Worm (Caenorhabditis elegans) whole organism, young adult: Measurements from ENCODE around the gene nspg-14.

Experiments used
- B0019.2 ChIP-seq: fragments of 200-800 bp; sonication (Bioruptor generic); conservative IDR thresholded peaks from 2 replicates; pipeline ENCODE4 v1.3.6; 2022; ENCODE audit warnings: missing genetic modification reagents, missing genetic modification characterization, missing compliant biosample characterization
- B0261.1 ChIP-seq: sonication (generic microtip); optimal IDR thresholded peaks from 2 replicates; lab custom pipeline; 2016; ENCODE audit warnings: mild to moderate bottlenecking, missing genetic modification characterization, moderate library complexity, missing compliant biosample characterization
- C17E4.6 ChIP-seq: fragments of 200-800 bp; sonication (Bioruptor generic); IDR thresholded peaks from 2 replicates; pipeline ENCODE4 v1.3.6; 2022; ENCODE audit warnings: missing genetic modification reagents, missing genetic modification characterization, missing compliant biosample characterization
- D2030.7 ChIP-seq: fragments of 200-800 bp; sonication (Bioruptor generic); IDR thresholded peaks from 2 replicates; pipeline ENCODE4 v1.3.6; 2022; ENCODE audit warnings: missing genetic modification reagents, missing genetic modification characterization, missing compliant biosample characterization
- F23B12.7 ChIP-seq: sonication (generic microtip); optimal IDR thresholded peaks from 2 replicates; lab custom pipeline; 2017; ENCODE audit warnings: missing genetic modification characterization, mild to moderate bottlenecking, missing compliant biosample characterization, antibody characterized with exemption, moderate library complexity; ENCODE audit not compliant: insufficient read depth
- F49E8.2 ChIP-seq: sonication (generic microtip); optimal IDR thresholded peaks from 3 replicates; lab custom pipeline; 2017; ENCODE audit warnings: missing genetic modification characterization, mild to moderate bottlenecking, missing compliant biosample characterization, antibody characterized with exemption, moderate library complexity; ENCODE audit not compliant: insufficient read depth
- K11D2.4 ChIP-seq: fragments of 200-800 bp; sonication (Bioruptor generic); IDR thresholded peaks from 2 replicates; pipeline ENCODE4 v1.3.6; 2022; ENCODE audit warnings: missing genetic modification reagents, missing genetic modification characterization, missing compliant biosample characterization
- T07F8.4 ChIP-seq: sonication (generic microtip); optimal IDR thresholded peaks from 2 replicates; lab custom pipeline; 2016; ENCODE audit warnings: mild to moderate bottlenecking, missing genetic modification characterization, moderate library complexity, missing compliant biosample characterization
- Y56A3A.18 ChIP-seq: fragments of 200-800 bp; sonication (Bioruptor generic); IDR thresholded peaks from 2 replicates; pipeline ENCODE4 v1.3.6; 2022; ENCODE audit warnings: missing genetic modification reagents, missing genetic modification characterization, missing compliant biosample characterization
- akir-1 ChIP-seq: fragments of 200-800 bp; sonication (Bioruptor generic); optimal IDR thresholded peaks from 2 replicates; lab custom pipeline; 2018; ENCODE audit warnings: mild to moderate bottlenecking, missing genetic modification characterization, moderate library complexity, missing compliant biosample characterization
- ama-1 ChIP-seq, 3 experiments: fragments of 150-350 bp in 1 of 3; sonication (generic microtip) in 2 of 3; optimal IDR thresholded peaks; 2 replicates each; lab custom pipeline; 2014 to 2018; ENCODE audit warnings: missing biosample characterization in 2 of 3, missing genetic modification characterization in 2 of 3, missing genetic modification reagents in 2 of 3
- atf-7 ChIP-seq: sonication (generic microtip); optimal IDR thresholded peaks from 2 replicates; lab custom pipeline; 2017; ENCODE audit warnings: mild to moderate bottlenecking, missing genetic modification characterization, missing compliant biosample characterization
- attf-5 ChIP-seq: fragments of 200-800 bp; sonication (Bioruptor generic); optimal IDR thresholded peaks from 2 replicates; lab custom pipeline; 2018; ENCODE audit warnings: mild to moderate bottlenecking, missing genetic modification characterization, missing compliant biosample characterization
- bed-2 ChIP-seq: fragments of 200-800 bp; sonication (Bioruptor generic); IDR thresholded peaks from 2 replicates; pipeline ENCODE4 v1.3.6; 2022; ENCODE audit warnings: missing genetic modification reagents, missing genetic modification characterization, missing compliant biosample characterization
- die-1 ChIP-seq: sonication (generic microtip); optimal IDR thresholded peaks from 2 replicates; lab custom pipeline; 2016; ENCODE audit warnings: missing genotype, mild to moderate bottlenecking, missing genetic modification characterization, missing compliant biosample characterization
- dox-1 ChIP-seq: fragments of 200-800 bp; sonication (Bioruptor generic); IDR thresholded peaks from 2 replicates; pipeline ENCODE4 v1.3.6; 2022; ENCODE audit warnings: missing genetic modification reagents, missing genetic modification characterization, missing compliant biosample characterization
- dpff-1 ChIP-seq: sonication (generic microtip); optimal IDR thresholded peaks from 2 replicates; lab custom pipeline; 2017; ENCODE audit warnings: mild to moderate bottlenecking, missing genetic modification characterization, missing compliant biosample characterization
- dpl-1 ChIP-seq: fragments of 150-350 bp; optimal IDR thresholded peaks from 2 replicates; lab custom pipeline; 2014; ENCODE audit warnings: missing biosample characterization, missing genetic modification reagents, missing genetic modification characterization
- efl-1 ChIP-seq: fragments of 150-350 bp; optimal IDR thresholded peaks from 2 replicates; lab custom pipeline; 2014; ENCODE audit warnings: missing biosample characterization, missing genetic modification reagents, missing genetic modification characterization
- egrh-3 ChIP-seq: fragments of 200-800 bp; sonication (Bioruptor generic); IDR thresholded peaks from 2 replicates; pipeline ENCODE4 v1.3.6; 2022; ENCODE audit warnings: missing genetic modification reagents, missing genetic modification characterization, missing compliant biosample characterization
- ekl-4 ChIP-seq: fragments of 200-800 bp; sonication (Bioruptor generic); IDR thresholded peaks from 2 replicates; pipeline ENCODE4 v1.3.6; 2022; ENCODE audit warnings: missing genetic modification reagents, missing genetic modification characterization, missing compliant biosample characterization
- ets-4 ChIP-seq: fragments of 200-800 bp; sonication (Bioruptor generic); optimal IDR thresholded peaks from 2 replicates; lab custom pipeline; 2018; ENCODE audit warnings: mild to moderate bottlenecking, missing genetic modification characterization, missing compliant biosample characterization
- fkh-3 ChIP-seq: sonication (generic microtip); optimal IDR thresholded peaks from 2 replicates; lab custom pipeline; 2016; ENCODE audit warnings: mild to moderate bottlenecking, missing genetic modification characterization, missing compliant biosample characterization
- gei-17 ChIP-seq: fragments of 200-800 bp; sonication (Bioruptor generic); optimal IDR thresholded peaks from 2 replicates; lab custom pipeline; 2018; ENCODE audit warnings: mild to moderate bottlenecking, missing genetic modification characterization, missing compliant biosample characterization
- hmg-1.2 ChIP-seq: fragments of 200-800 bp; sonication (Bioruptor generic); IDR thresholded peaks from 2 replicates; pipeline ENCODE4 v1.3.6; 2022; ENCODE audit warnings: missing genetic modification reagents, missing genetic modification characterization, missing compliant biosample characterization
- hmg-20 ChIP-seq: fragments of 200-800 bp; sonication (Bioruptor generic); IDR thresholded peaks from 2 replicates; pipeline ENCODE4 v1.3.6; 2022; ENCODE audit warnings: missing genetic modification reagents, missing genetic modification characterization, missing compliant biosample characterization
- lin-26 ChIP-seq: fragments of 200-800 bp; sonication (Bioruptor generic); IDR thresholded peaks from 2 replicates; pipeline ENCODE4 v1.3.6; 2022; ENCODE audit warnings: missing genetic modification reagents, missing genetic modification characterization, missing compliant biosample characterization
- madf-8 ChIP-seq: fragments of 200-800 bp; sonication (Bioruptor generic); conservative IDR thresholded peaks from 2 replicates; pipeline ENCODE4 v1.3.6; 2022; ENCODE audit warnings: missing genetic modification reagents, missing genetic modification characterization, missing compliant biosample characterization
- mes-4 ChIP-seq: sonication (generic microtip); optimal IDR thresholded peaks from 2 replicates; lab custom pipeline; 2016; ENCODE audit warnings: missing genotype, missing genetic modification characterization, missing compliant biosample characterization
- nfya-1 ChIP-seq: sonication (generic microtip); optimal IDR thresholded peaks from 2 replicates; lab custom pipeline; 2017; ENCODE audit warnings: antibody characterized with exemption, missing compliant biosample characterization, missing genetic modification characterization, borderline replicate concordance; ENCODE audit not compliant: insufficient read depth
- nfya-2 ChIP-seq: fragments of 200-800 bp; sonication (Bioruptor generic); IDR thresholded peaks from 2 replicates; pipeline ENCODE4 v1.3.6; 2022; ENCODE audit warnings: missing genetic modification reagents, missing genetic modification characterization, missing compliant biosample characterization
- nfyb-1 ChIP-seq: fragments of 200-800 bp; sonication (Bioruptor generic); IDR thresholded peaks from 2 replicates; pipeline ENCODE4 v1.3.6; 2022; ENCODE audit warnings: missing genetic modification reagents, missing genetic modification characterization, missing compliant biosample characterization
- nhr-27 ChIP-seq: fragments of 200-800 bp; sonication (Bioruptor generic); optimal IDR thresholded peaks from 2 replicates; lab custom pipeline; 2018; ENCODE audit warnings: mild to moderate bottlenecking, missing genetic modification characterization, moderate library complexity, missing compliant biosample characterization
- pbrm-1 ChIP-seq: fragments of 200-800 bp; sonication (Bioruptor generic); IDR thresholded peaks from 2 replicates; pipeline ENCODE4 v1.3.6; 2022; ENCODE audit warnings: missing genetic modification reagents, missing genetic modification characterization, missing compliant biosample characterization
- pha-4 ChIP-seq: fragments of 150-350 bp; sonication (generic microtip); optimal IDR thresholded peaks from 2 replicates; lab custom pipeline; 2014; ENCODE audit warnings: missing biosample characterization, missing genetic modification reagents, missing genetic modification characterization
- rpc-1 ChIP-seq, 2 experiments: fragments of 150-350 bp in 1 of 2; sonication (generic microtip) in 1 of 2; optimal IDR thresholded peaks; 2 replicates each; lab custom pipeline; 2014 to 2018; ENCODE audit warnings: missing biosample characterization in 1 of 2, missing genetic modification characterization in 1 of 2, missing genetic modification reagents in 1 of 2, missing genotype in 1 of 2
- sdz-38 ChIP-seq: sonication (generic microtip); optimal IDR thresholded peaks from 2 replicates; lab custom pipeline; 2016; ENCODE audit warnings: missing genotype, missing genetic modification characterization, missing compliant biosample characterization
- snpc-1.1 ChIP-seq: sonication (generic microtip); optimal IDR thresholded peaks from 2 replicates; lab custom pipeline; 2017; ENCODE audit warnings: missing genetic modification characterization, mild to moderate bottlenecking, missing compliant biosample characterization, antibody characterized with exemption, moderate library complexity, missing genotype, missing genetic modification reagents; ENCODE audit not compliant: insufficient read depth
- snpc-3.4 ChIP-seq: sonication (generic microtip); optimal IDR thresholded peaks from 2 replicates; lab custom pipeline; 2017; ENCODE audit warnings: missing genetic modification characterization, mild to moderate bottlenecking, missing compliant biosample characterization, antibody characterized with exemption, moderate library complexity, missing genotype, missing genetic modification reagents
- snpc-4 ChIP-seq, 5 experiments: fragments of 150-350 bp in 1 of 5; sonication (generic microtip) in 4 of 5; optimal IDR thresholded peaks; 2 replicates each; lab custom pipeline; 2014 to 2018; ENCODE audit warnings: missing genetic modification characterization in 5 of 5, missing biosample characterization in 3 of 5, antibody characterized with exemption in 2 of 5, mild to moderate bottlenecking in 2 of 5, missing compliant biosample characterization in 2 of 5, missing genotype in 2 of 5, moderate library complexity in 2 of 5, missing genetic modification reagents in 1 of 5
- zfh-2 ChIP-seq: fragments of 200-800 bp; sonication (Bioruptor generic); conservative IDR thresholded peaks from 2 replicates; pipeline ENCODE4 v1.3.6; 2022; ENCODE audit warnings: missing genetic modification reagents, missing genetic modification characterization, missing compliant biosample characterization
- ztf-18 ChIP-seq: sonication (generic microtip); optimal IDR thresholded peaks from 2 replicates; lab custom pipeline; 2016; ENCODE audit warnings: missing genotype, mild to moderate bottlenecking, missing genetic modification characterization, missing compliant biosample characterization
- ztf-22 ChIP-seq: fragments of 200-800 bp; sonication (Bioruptor generic); optimal IDR thresholded peaks from 2 replicates; lab custom pipeline; 2018; ENCODE audit warnings: mild to moderate bottlenecking, missing genetic modification characterization, moderate library complexity, missing compliant biosample characterization
- ztf-28 ChIP-seq: fragments of 200-800 bp; sonication (Bioruptor generic); IDR thresholded peaks from 2 replicates; pipeline ENCODE4 v1.3.6; 2022; ENCODE audit warnings: missing genetic modification reagents, missing genetic modification characterization, missing compliant biosample characterization

Gene nspg-14

ce11 chrX:5213565-5213964, 39.3 kb upstream of the nspg-14 start (continued):
- TF ChIP-seq ets-4 (GFP tag; lab: Kevin White, UChicago) = peak; percentile 39
- TF ChIP-seq bed-2 (GFP tag; lab: Robert Waterston, UW) = no peak
- TF ChIP-seq madf-8 (GFP tag; lab: Robert Waterston, UW) = no peak
- TF ChIP-seq C17E4.6 (GFP tag; lab: Robert Waterston, UW) = no peak
- TF ChIP-seq mes-4 (tag; lab: Kevin White, UChicago) = no peak
- no peak for TF ChIP-seq efl-1 (GFP tag; lab: Kevin White, UChicago)
- TF ChIP-seq B0019.2 (GFP tag; lab: Robert Waterston, UW) = no peak
- no peak for TF ChIP-seq pha-4 (tag; lab: Kevin White, UChicago)
- TF ChIP-seq atf-7 (tag; lab: Kevin White, UChicago) = peak; percentile 54
- no peak for TF ChIP-seq B0261.1 (tag; lab: Kevin White, UChicago)
- no peak for TF ChIP-seq ztf-28
- TF ChIP-seq dox-1 (GFP tag; lab: Robert Waterston, UW) = 0 out of 2 replicates have a peak, but pooled peaks have one; percentile 8
- TF ChIP-seq hmg-1.2 (GFP tag; lab: Robert Waterston, UW) = no peak
- TF ChIP-seq hmg-20 (GFP tag; lab: Robert Waterston, UW) = no peak
- no peak for TF ChIP-seq attf-5
- no peak for TF ChIP-seq F49E8.2 (tag; lab: Kevin White, UChicago)
- no peak for TF ChIP-seq snpc-4 (GFP tag; optimal IDR thresholded peaks at IDR 0.05; lab: Kevin White, UChicago)
- TF ChIP-seq snpc-4 (tag; optimal IDR thresholded peaks at IDR 0.05; lab: Kevin White, UChicago) = peak in 1 of 4 experiments; percentile 4
- TF ChIP-seq F23B12.7 (tag; lab: Kevin White, UChicago) = no peak
- TF ChIP-seq pbrm-1 (GFP tag; lab: Robert Waterston, UW) = 0 out of 2 replicates have a peak, but pooled peaks have one; percentile 19
- no peak for TF ChIP-seq die-1 (tag; lab: Kevin White, UChicago)
- TF ChIP-seq rpc-1 (optimal IDR thresholded peaks at IDR 0.05; lab: Kevin White, UChicago) = no peak
- no peak for TF ChIP-seq rpc-1 (tag; optimal IDR thresholded peaks at IDR 0.05; lab: Kevin White, UChicago)
- TF ChIP-seq egrh-3 (GFP tag; lab: Robert Waterston, UW) = no peak
- no peak for TF ChIP-seq ama-1 (optimal IDR thresholded peaks at IDR 0.05; lab: Kevin White, UChicago)
- TF ChIP-seq ama-1 (GFP tag; optimal IDR thresholded peaks at IDR 0.05; lab: Kevin White, UChicago) = no peak
- TF ChIP-seq D2030.7 = no peak
- TF ChIP-seq dpl-1 (GFP tag; lab: Kevin White, UChicago) = no peak
- TF ChIP-seq nhr-27 (tag; lab: Kevin White, UChicago) = no peak
- no peak for TF ChIP-seq nfya-1 (tag; lab: Kevin White, UChicago)
- TF ChIP-seq nfyb-1 = 0 out of 2 replicates have a peak, but pooled peaks have one; percentile 44
- TF ChIP-seq ztf-18 (tag; lab: Kevin White, UChicago) = no peak
- TF ChIP-seq dpff-1 (tag; lab: Kevin White, UChicago) = no peak
- no peak for TF ChIP-seq Y56A3A.18 (GFP tag; lab: Robert Waterston, UW)
- TF ChIP-seq sdz-38 = no peak
- no peak for TF ChIP-seq T07F8.4 (tag; lab: Kevin White, UChicago)
- no peak for TF ChIP-seq gei-17 (GFP tag; lab: Kevin White, UChicago)
- no peak for TF ChIP-seq snpc-1.1 (tag; lab: Kevin White, UChicago)
- no peak for TF ChIP-seq K11D2.4

ce11 chrX:5214790-5215189, 38.1 kb upstream of the nspg-14 start:
- TF ChIP-seq ekl-4 (GFP tag; lab: Robert Waterston, UW) = 0 out of 2 replicates have a peak, but pooled peaks have one; percentile 7
- TF ChIP-seq madf-8 (GFP tag; lab: Robert Waterston, UW) = no peak
- TF ChIP-seq nfya-2 (GFP tag; lab: Robert Waterston, UW) = no peak
- TF ChIP-seq pha-4 (tag; lab: Kevin White, UChicago) = no peak
- TF ChIP-seq zfh-2 (GFP tag; lab: Robert Waterston, UW) = peak; percentile 90
- peak; percentile 65 for TF ChIP-seq egrh-3 (GFP tag; lab: Robert Waterston, UW)
- no peak for TF ChIP-seq snpc-3.4 (tag; lab: Kevin White, UChicago)
- TF ChIP-seq dox-1 (GFP tag; lab: Robert Waterston, UW) = no peak
- TF ChIP-seq hmg-1.2 (GFP tag; lab: Robert Waterston, UW) = no peak
- TF ChIP-seq ztf-22 (GFP tag; lab: Kevin White, UChicago) = no peak
- TF ChIP-seq fkh-3 (tag; lab: Kevin White, UChicago) = peak; percentile 22
- TF ChIP-seq akir-1 (GFP tag; lab: Kevin White, UChicago) = no peak
- TF ChIP-seq lin-26 (GFP tag; lab: Robert Waterston, UW) = 0 out of 2 replicates have a peak, but pooled peaks have one; percentile 8
